Worm (Caenorhabditis elegans) whole organism, L2 larva: ENCODE data around the gene ugt-17.
A peak's percentile ranks its signal among the peaks of the same experiment; 100 is the strongest.

Experiments used
- F13H6.1 ChIP-seq: sonication (generic microtip); optimal IDR thresholded peaks from 2 replicates; lab custom pipeline; 2016; ENCODE audit warnings: missing genetic modification characterization, missing compliant biosample characterization
- R02D3.7 ChIP-seq: fragments of 150-350 bp; optimal IDR thresholded peaks from 2 replicates; lab custom pipeline; 2014; ENCODE audit warnings: missing biosample characterization, missing genetic modification characterization
- Y55F3AM.14 ChIP-seq: fragments of 200-800 bp; sonication (Bioruptor generic); optimal IDR thresholded peaks from 2 replicates; lab custom pipeline; 2018; ENCODE audit warnings: mild to moderate bottlenecking, missing genetic modification characterization, missing compliant biosample characterization
- aly-2 ChIP-seq: fragments of 150-350 bp; optimal IDR thresholded peaks from 2 replicates; lab custom pipeline; 2014; ENCODE audit warnings: missing biosample characterization, missing genetic modification characterization
- ama-1 ChIP-seq: fragments of 150-350 bp; optimal IDR thresholded peaks from 2 replicates; lab custom pipeline; 2018; ENCODE audit warnings: inconsistent platforms
- blmp-1 ChIP-seq: sonication (generic microtip); optimal IDR thresholded peaks from 2 replicates; lab custom pipeline; 2017; ENCODE audit warnings: missing genetic modification characterization, mild to moderate bottlenecking, missing compliant biosample characterization, antibody characterized with exemption, moderate library complexity; ENCODE audit not compliant: insufficient read depth
- ceh-16 ChIP-seq: fragments of 150-350 bp; optimal IDR thresholded peaks from 2 replicates; lab custom pipeline; 2014; ENCODE audit warnings: missing biosample characterization, missing genetic modification characterization
- ceh-82 ChIP-seq: fragments of 150-350 bp; optimal IDR thresholded peaks from 2 replicates; lab custom pipeline; 2014; ENCODE audit warnings: missing biosample characterization, missing genetic modification characterization
- crh-2 ChIP-seq: sonication (generic microtip); optimal IDR thresholded peaks from 2 replicates; lab custom pipeline; 2017; ENCODE audit warnings: missing biosample characterization, missing genetic modification characterization
- dmd-4 ChIP-seq: sonication (generic microtip); optimal IDR thresholded peaks from 2 replicates; lab custom pipeline; 2017; ENCODE audit warnings: missing biosample characterization, missing genetic modification characterization
- egl-27 ChIP-seq: sonication (generic microtip); optimal IDR thresholded peaks from 3 replicates; lab custom pipeline; 2017; ENCODE audit warnings: missing biosample characterization, missing genetic modification reagents, missing genetic modification characterization
- elt-1 ChIP-seq: fragments of 150-350 bp; optimal IDR thresholded peaks from 2 replicates; lab custom pipeline; 2014; ENCODE audit warnings: missing biosample characterization, missing genetic modification characterization
- fos-1 ChIP-seq: fragments of 150-350 bp; optimal IDR thresholded peaks from 2 replicates; lab custom pipeline; 2014; ENCODE audit warnings: missing biosample characterization, missing genetic modification characterization
- lin-11 ChIP-seq: fragments of 150-350 bp; sonication (generic microtip); optimal IDR thresholded peaks from 2 replicates; lab custom pipeline; 2014; ENCODE audit warnings: missing biosample characterization, missing genetic modification characterization, inconsistent platforms, mixed read lengths
- lin-13 ChIP-seq: fragments of 150-350 bp; optimal IDR thresholded peaks from 2 replicates; lab custom pipeline; 2014; ENCODE audit warnings: missing biosample characterization, missing genetic modification reagents, missing genetic modification characterization
- lin-39 ChIP-seq: fragments of 150-350 bp; optimal IDR thresholded peaks from 2 replicates; lab custom pipeline; 2014; ENCODE audit warnings: missing biosample characterization, missing genetic modification reagents, missing genetic modification characterization
- mab-5 ChIP-seq: fragments of 150-350 bp; optimal IDR thresholded peaks from 2 replicates; lab custom pipeline; 2014; ENCODE audit warnings: missing biosample characterization, missing genetic modification characterization
- mbf-1 ChIP-seq: sonication (generic microtip); optimal IDR thresholded peaks from 2 replicates; lab custom pipeline; 2017; ENCODE audit warnings: missing biosample characterization, missing genetic modification characterization
- mdl-1 ChIP-seq, 2 experiments: fragments of 150-350 bp in 1 of 2; sonication (generic microtip) in 1 of 2; optimal IDR thresholded peaks; 2 replicates each; lab custom pipeline; 2017; ENCODE audit warnings: missing biosample characterization in 2 of 2, missing genetic modification characterization in 2 of 2
- nhr-10 ChIP-seq: sonication (generic microtip); optimal IDR thresholded peaks from 2 replicates; lab custom pipeline; 2017; ENCODE audit warnings: missing biosample characterization, missing genetic modification characterization
- nhr-129 ChIP-seq: fragments of 150-350 bp; optimal IDR thresholded peaks from 2 replicates; lab custom pipeline; 2014; ENCODE audit warnings: missing biosample characterization, missing genetic modification characterization
- nhr-21 ChIP-seq: fragments of 150-350 bp; optimal IDR thresholded peaks from 2 replicates; lab custom pipeline; 2014; ENCODE audit warnings: missing biosample characterization, missing genetic modification characterization
- nhr-23 ChIP-seq: fragments of 150-350 bp; optimal IDR thresholded peaks from 2 replicates; lab custom pipeline; 2014; ENCODE audit warnings: missing biosample characterization, missing genetic modification reagents, missing genetic modification characterization
- nhr-237 ChIP-seq: fragments of 150-350 bp; optimal IDR thresholded peaks from 2 replicates; lab custom pipeline; 2014; ENCODE audit warnings: missing biosample characterization, missing genetic modification characterization
- nhr-6 ChIP-seq: fragments of 150-350 bp; optimal IDR thresholded peaks from 2 replicates; lab custom pipeline; 2014; ENCODE audit warnings: missing biosample characterization, missing genetic modification characterization
- nhr-77 ChIP-seq: fragments of 150-350 bp; optimal IDR thresholded peaks from 2 replicates; lab custom pipeline; 2014; ENCODE audit warnings: missing biosample characterization, missing genetic modification characterization
- peb-1 ChIP-seq: fragments of 150-350 bp; optimal IDR thresholded peaks from 2 replicates; lab custom pipeline; 2014; ENCODE audit warnings: missing biosample characterization, missing genetic modification characterization
- sem-4 ChIP-seq: fragments of 150-350 bp; optimal IDR thresholded peaks from 2 replicates; lab custom pipeline; 2014; ENCODE audit warnings: missing biosample characterization, missing genetic modification reagents, missing genetic modification characterization
- skn-1 ChIP-seq: sonication (generic microtip); optimal IDR thresholded peaks from 2 replicates; lab custom pipeline; 2017; ENCODE audit warnings: missing biosample characterization, missing genetic modification characterization
- sma-9 ChIP-seq, 2 experiments: fragments of 150-350 bp in 1 of 2; sonication (generic microtip) in 1 of 2; optimal IDR thresholded peaks; 2 replicates each; lab custom pipeline; 2014 to 2016; ENCODE audit warnings: missing genetic modification characterization in 2 of 2, mild to moderate bottlenecking in 1 of 2, missing biosample characterization in 1 of 2, missing compliant biosample characterization in 1 of 2, missing genetic modification reagents in 1 of 2, moderate library complexity in 1 of 2
- unc-39 ChIP-seq: fragments of 150-350 bp; optimal IDR thresholded peaks from 2 replicates; lab custom pipeline; 2014; ENCODE audit warnings: missing biosample characterization, missing genetic modification characterization
- unc-55 ChIP-seq: fragments of 150-350 bp; sonication (generic microtip); optimal IDR thresholded peaks from 3 replicates; lab custom pipeline; 2014; ENCODE audit warnings: missing biosample characterization, missing genetic modification reagents, missing genetic modification characterization
- zag-1 ChIP-seq: fragments of 150-350 bp; optimal IDR thresholded peaks from 2 replicates; lab custom pipeline; 2014; ENCODE audit warnings: missing biosample characterization, missing genetic modification characterization
- ztf-1 ChIP-seq: fragments of 200-800 bp; sonication (Bioruptor generic); conservative IDR thresholded peaks from 2 replicates; pipeline ENCODE4 v1.3.6; 2022; ENCODE audit warnings: missing genetic modification characterization, missing compliant biosample characterization
- ztf-11 ChIP-seq: sonication (generic microtip); optimal IDR thresholded peaks from 2 replicates; lab custom pipeline; 2017; ENCODE audit warnings: missing biosample characterization, missing genetic modification characterization
- ztf-4 ChIP-seq: fragments of 150-350 bp; optimal IDR thresholded peaks from 2 replicates; lab custom pipeline; 2014; ENCODE audit warnings: missing biosample characterization, missing genetic modification characterization

Gene ugt-17

ce11 chrV:10104785-10105310 is at the start of gene ugt-17:
Gene ugt-17, minus strand, starts transcription at chrV:10104964.
- TF ChIP-seq crh-2 (tag; lab: Kevin White, UChicago) (peak; percentile 10), sma-9 (GFP tag; optimal IDR thresholded peaks at IDR 0.05; lab: Kevin White, UChicago) (peak; percentile 54), sma-9 (tag; optimal IDR thresholded peaks at IDR 0.05; lab: Kevin White, UChicago) (no peak), fos-1 (tag; lab: Kevin White, UChicago) (peak; percentile 67), ceh-82 (no peak)

- no peak for TF ChIP-seq nhr-10
- no peak for TF ChIP-seq unc-39 (tag; lab: Kevin White, UChicago)
- TF ChIP-seq sma-9 (GFP tag; optimal IDR thresholded peaks at IDR 0.05; lab: Kevin White, UChicago), result no peak
- TF ChIP-seq sma-9 (tag; optimal IDR thresholded peaks at IDR 0.05; lab: Kevin White, UChicago), result no peak
- no peak for TF ChIP-seq elt-1
- TF ChIP-seq nhr-77 (tag; lab: Kevin White, UChicago), result no peak
- no peak for TF ChIP-seq F13H6.1 (tag; lab: Kevin White, UChicago)
- TF ChIP-seq nhr-21, result no peak
- no peak for TF ChIP-seq sem-4 (tag; lab: Kevin White, UChicago)
- TF ChIP-seq fos-1 (tag; lab: Kevin White, UChicago), result no peak
- TF ChIP-seq ztf-4, result no peak
- no peak for TF ChIP-seq Y55F3AM.14
- TF ChIP-seq aly-2, result no peak
- no peak for TF ChIP-seq mbf-1 (tag; lab: Kevin White, UChicago)
- no peak for TF ChIP-seq ztf-11 (tag; lab: Kevin White, UChicago)
- no peak for TF ChIP-seq zag-1 (tag; lab: Kevin White, UChicago)
- TF ChIP-seq crh-2 (tag; lab: Kevin White, UChicago), result no peak
- no peak for TF ChIP-seq ceh-16 (tag; lab: Kevin White, UChicago)
- no peak for TF ChIP-seq nhr-129 (tag; lab: Kevin White, UChicago)
- TF ChIP-seq nhr-237 (tag; lab: Kevin White, UChicago), result no peak
Measured at ce11 chrV:10153076-10153475, 48.3 kb upstream of the ugt-17 start.

- TF ChIP-seq mdl-1 (tag; optimal IDR thresholded peaks at IDR 0.05; lab: Kevin White, UChicago) (no peak), nhr-23 (tag; lab: Kevin White, UChicago) (no peak), egl-27 (tag; lab: Kevin White, UChicago) (no peak), mbf-1 (tag; lab: Kevin White, UChicago) (no peak), ztf-1 (no peak), ama-1 (lab: Kevin White, UChicago) (no peak), lin-11 (tag; lab: Kevin White, UChicago) (no peak), elt-1 (no peak), nhr-6 (tag; lab: Kevin White, UChicago) (no peak), R02D3.7 (tag; lab: Kevin White, UChicago) (no peak), peb-1 (no peak), nhr-129 (tag; lab: Kevin White, UChicago) (no peak), nhr-21 (no peak), ceh-16 (tag; lab: Kevin White, UChicago) (no peak)
- TF ChIP-seq, all 48 proteins: peak for 0
Measured at ce11 chrV:10152278-10152677, 47.5 kb upstream of the ugt-17 start, which contains the start of gene srsx-28. Gene srsx-28, plus strand, starts transcription at chrV:10152578.

- TF ChIP-seq sem-4 (tag; lab: Kevin White, UChicago), result no peak
- no peak for TF ChIP-seq dmd-4 (tag; lab: Kevin White, UChicago)
- TF ChIP-seq nhr-237 (tag; lab: Kevin White, UChicago), result no peak
- no peak for TF ChIP-seq mab-5 (tag; lab: Kevin White, UChicago)
- TF ChIP-seq sma-9 (GFP tag; optimal IDR thresholded peaks at IDR 0.05; lab: Kevin White, UChicago), result no peak
- no peak for TF ChIP-seq sma-9 (tag; optimal IDR thresholded peaks at IDR 0.05; lab: Kevin White, UChicago)
- no peak for TF ChIP-seq ama-1 (lab: Kevin White, UChicago)
- no peak for TF ChIP-seq lin-13 (GFP tag; lab: Kevin White, UChicago)
- no peak for TF ChIP-seq ztf-11 (tag; lab: Kevin White, UChicago)
- TF ChIP-seq unc-55 (GFP tag; lab: Kevin White, UChicago), result no peak
- no peak for TF ChIP-seq skn-1
Measured at ce11 chrV:10149728-10150127, 45.0 kb upstream of the ugt-17 start, which contains the start of gene srsx-27. Gene srsx-27, plus strand, starts transcription at chrV:10150028.

- TF ChIP-seq lin-39 (tag; lab: Kevin White, UChicago), result no peak
- TF ChIP-seq unc-39 (tag; lab: Kevin White, UChicago), result no peak
- TF ChIP-seq blmp-1 (tag; lab: Kevin White, UChicago), result no peak
- no peak for TF ChIP-seq ztf-11 (tag; lab: Kevin White, UChicago)
- no peak for TF ChIP-seq nhr-10
- TF ChIP-seq lin-13 (GFP tag; lab: Kevin White, UChicago), result no peak
Measured at ce11 chrV:10148352-10148751, 43.6 kb upstream of the ugt-17 start, which contains the start of gene srsx-26. Gene srsx-26, plus strand, starts transcription at chrV:10148652.
